Fruit fly (Drosophila melanogaster) whole organism, embryonic: ENCODE results near the gene Rad23.

ENCODE experiments used
- BEAF-32 ChIP-seq: fragments of 200-800 bp; sonication (Bioruptor generic); optimal IDR thresholded peaks from 3 replicates; lab custom pipeline; 2017; ENCODE audit warnings: missing biosample characterization, missing genetic modification characterization, mild to moderate bottlenecking, moderate library complexity, missing genetic modification reagents
- CG10267 ChIP-seq: fragments of 200-800 bp; sonication (Bioruptor generic); optimal IDR thresholded peaks from 2 replicates; lab custom pipeline; 2018; ENCODE audit warnings: missing biosample characterization, mild to moderate bottlenecking, missing genetic modification characterization, moderate library complexity
- CG10366 ChIP-seq: fragments of 200-800 bp; sonication (Bioruptor generic); IDR thresholded peaks from 2 replicates; pipeline ENCODE4 v1.3.6; 2022; ENCODE audit warnings: missing biosample characterization, missing genetic modification characterization
- CG11398 ChIP-seq: fragments of 200-800 bp; sonication (Bioruptor generic); optimal IDR thresholded peaks from 2 replicates; lab custom pipeline; 2016; ENCODE audit warnings: missing biosample characterization, missing genetic modification characterization
- CG11723 ChIP-seq: fragments of 200-800 bp; sonication (Bioruptor generic); optimal IDR thresholded peaks from 2 replicates; lab custom pipeline; 2017; ENCODE audit warnings: missing biosample characterization, mild to moderate bottlenecking, missing genetic modification characterization
- CG12155 ChIP-seq: fragments of 200-800 bp; sonication (Bioruptor generic); optimal IDR thresholded peaks from 3 replicates; lab custom pipeline; 2016; ENCODE audit warnings: missing biosample characterization, missing genetic modification characterization
- CG12659 ChIP-seq: fragments of 200-800 bp; sonication (Bioruptor generic); optimal IDR thresholded peaks from 3 replicates; lab custom pipeline; 2017; ENCODE audit warnings: mild to moderate bottlenecking, missing biosample characterization, missing genetic modification reagents, missing genetic modification characterization
- CG14710 ChIP-seq: fragments of 200-800 bp; sonication (Bioruptor generic); optimal IDR thresholded peaks from 3 replicates; lab custom pipeline; 2019; ENCODE audit warnings: missing biosample characterization, mild to moderate bottlenecking, missing genetic modification characterization, moderate library complexity
- CG17802 ChIP-seq: fragments of 200-800 bp; sonication (Bioruptor generic); optimal IDR thresholded peaks from 2 replicates; lab custom pipeline; 2018; ENCODE audit warnings: missing biosample characterization, mild to moderate bottlenecking, missing genetic modification characterization, moderate library complexity
- CG18262 ChIP-seq: fragments of 200-800 bp; optimal IDR thresholded peaks from 3 replicates; lab custom pipeline; 2019; ENCODE audit warnings: missing biosample characterization, mild to moderate bottlenecking, missing genetic modification characterization, moderate library complexity
- CG18764 ChIP-seq: fragments of 200-800 bp; sonication (Bioruptor generic); optimal IDR thresholded peaks from 3 replicates; lab custom pipeline; 2016; ENCODE audit warnings: missing biosample characterization, missing genetic modification characterization
- CG2116 ChIP-seq: fragments of 200-800 bp; sonication (Bioruptor generic); optimal IDR thresholded peaks from 3 replicates; lab custom pipeline; 2018; ENCODE audit warnings: missing biosample characterization, mild to moderate bottlenecking, missing genetic modification characterization
- CG2712 ChIP-seq: fragments of 200-800 bp; optimal IDR thresholded peaks from 3 replicates; lab custom pipeline; 2019; ENCODE audit warnings: missing biosample characterization, mild to moderate bottlenecking, missing genetic modification characterization, moderate library complexity
- CG30020 ChIP-seq: fragments of 200-800 bp; optimal IDR thresholded peaks from 2 replicates; lab custom pipeline; 2019; ENCODE audit warnings: missing biosample characterization, mild to moderate bottlenecking, missing genetic modification characterization, moderate library complexity
- CG31441 ChIP-seq: fragments of 200-800 bp; sonication (Bioruptor generic); IDR thresholded peaks from 2 replicates; pipeline ENCODE4 v1.3.6; 2022; ENCODE audit warnings: missing biosample characterization, missing genetic modification characterization
- CG33213 ChIP-seq: fragments of 200-800 bp; sonication (Bioruptor generic); optimal IDR thresholded peaks from 3 replicates; lab custom pipeline; 2016; ENCODE audit warnings: missing biosample characterization, missing genetic modification characterization
- CG4424 ChIP-seq: fragments of 200-800 bp; sonication (Bioruptor generic); optimal IDR thresholded peaks from 3 replicates; lab custom pipeline; 2016; ENCODE audit warnings: missing biosample characterization, missing genetic modification characterization
- CG6654 ChIP-seq: fragments of 200-800 bp; sonication (Bioruptor generic); optimal IDR thresholded peaks from 2 replicates; lab custom pipeline; 2017; ENCODE audit warnings: missing biosample characterization, mild to moderate bottlenecking, missing genetic modification characterization
- CG8089 ChIP-seq: fragments of 200-800 bp; sonication (Bioruptor generic); optimal IDR thresholded peaks from 3 replicates; lab custom pipeline; 2016; ENCODE audit warnings: missing biosample characterization, missing genetic modification characterization
- CoRest ChIP-seq: fragments of 200-800 bp; sonication (Bioruptor generic); optimal IDR thresholded peaks from 3 replicates; lab custom pipeline; 2018; ENCODE audit warnings: missing biosample characterization, mild to moderate bottlenecking, missing genetic modification characterization, moderate library complexity
- D19A ChIP-seq: fragments of 200-800 bp; optimal IDR thresholded peaks from 3 replicates; lab custom pipeline; 2019; ENCODE audit warnings: missing biosample characterization, mild to moderate bottlenecking, missing genetic modification characterization, moderate library complexity
- Eip74EF ChIP-seq, 2 experiments: fragments of 200-800 bp in 1 of 2; fragments of >200 bp in 1 of 2; sonication (Bioruptor generic) in 1 of 2; optimal IDR thresholded peaks; 2 replicates each; lab custom pipeline; 2017 to 2019; ENCODE audit warnings: missing biosample characterization in 2 of 2, missing genetic modification characterization in 2 of 2, mild to moderate bottlenecking in 1 of 2, moderate library complexity in 1 of 2
- Fer3 ChIP-seq: fragments of 200-800 bp; sonication (Bioruptor generic); optimal IDR thresholded peaks from 2 replicates; lab custom pipeline; 2018; ENCODE audit warnings: missing biosample characterization, mild to moderate bottlenecking, missing genetic modification characterization, moderate library complexity
- Hey ChIP-seq: fragments of 200-800 bp; sonication (Bioruptor generic); optimal IDR thresholded peaks from 3 replicates; lab custom pipeline; 2018; ENCODE audit warnings: missing biosample characterization, mild to moderate bottlenecking, missing genetic modification characterization
- MBD-R2 ChIP-seq: fragments of 200-800 bp; sonication (Bioruptor generic); IDR thresholded peaks from 2 replicates; pipeline ENCODE4 v1.3.6; 2022; ENCODE audit warnings: missing biosample characterization, missing genetic modification characterization
- MESR4 ChIP-seq: fragments of 200-800 bp; sonication (Bioruptor generic); optimal IDR thresholded peaks from 2 replicates; lab custom pipeline; 2018; ENCODE audit warnings: missing biosample characterization, mild to moderate bottlenecking, missing genetic modification characterization, moderate library complexity
- Mad ChIP-seq: fragments of 200-800 bp; sonication (Bioruptor generic); optimal IDR thresholded peaks from 2 replicates; lab custom pipeline; 2016; ENCODE audit warnings: missing biosample characterization, missing genetic modification characterization
- Med ChIP-seq: fragments of 200-800 bp; sonication (Bioruptor generic); peaks from one replicate; lab custom pipeline; 2016; ENCODE audit warnings: missing biosample characterization, missing genetic modification characterization, mild to moderate bottlenecking, inconsistent platforms, moderate library complexity
- NC2β ChIP-seq: fragments of 200-800 bp; sonication (Bioruptor generic); optimal IDR thresholded peaks from 2 replicates; lab custom pipeline; 2016; ENCODE audit warnings: missing biosample characterization, missing genetic modification characterization
- Pdp1 ChIP-seq, 2 experiments: fragments of 200-800 bp; sonication (Bioruptor generic); optimal IDR thresholded peaks; 3 replicates each; lab custom pipeline; 2016; ENCODE audit warnings: missing biosample characterization in 2 of 2, missing genetic modification characterization in 2 of 2, mild to moderate bottlenecking in 1 of 2, moderate library complexity in 1 of 2
- Spps ChIP-seq: fragments of 200-800 bp; sonication (Bioruptor generic); optimal IDR thresholded peaks from 2 replicates; lab custom pipeline; 2018; ENCODE audit warnings: missing biosample characterization, mild to moderate bottlenecking, missing genetic modification characterization
- Sry-δ ChIP-seq: fragments of 200-800 bp; sonication (Bioruptor generic); optimal IDR thresholded peaks from 2 replicates; lab custom pipeline; 2016; ENCODE audit warnings: missing biosample characterization, missing genetic modification characterization
- cg ChIP-seq: fragments of 200-800 bp; sonication (Bioruptor generic); optimal IDR thresholded peaks from 3 replicates; lab custom pipeline; 2019; ENCODE audit warnings: missing biosample characterization, mild to moderate bottlenecking, missing genetic modification characterization, moderate library complexity
- dimm ChIP-seq: fragments of 200-800 bp; sonication (Bioruptor generic); IDR thresholded peaks from 2 replicates; pipeline ENCODE4 v1.3.6; 2022; ENCODE audit warnings: missing biosample characterization, missing genetic modification characterization
- dmrt11E ChIP-seq: fragments of 200-800 bp; sonication (Bioruptor generic); optimal IDR thresholded peaks from 3 replicates; lab custom pipeline; 2018; ENCODE audit warnings: missing biosample characterization, mild to moderate bottlenecking, missing genetic modification characterization, moderate library complexity
- ewg ChIP-seq: fragments of 200-800 bp; sonication (Bioruptor generic); optimal IDR thresholded peaks from 3 replicates; lab custom pipeline; 2017; ENCODE audit warnings: mild to moderate bottlenecking, missing biosample characterization, missing genetic modification reagents, missing genetic modification characterization
- fd3F ChIP-seq: fragments of 200-800 bp; sonication (Bioruptor generic); optimal IDR thresholded peaks from 2 replicates; lab custom pipeline; 2018; ENCODE audit warnings: missing biosample characterization, mild to moderate bottlenecking, missing genetic modification characterization, moderate library complexity
- ftz-f1 ChIP-seq: fragments of 200-800 bp; sonication (Bioruptor generic); optimal IDR thresholded peaks from 2 replicates; lab custom pipeline; 2016; ENCODE audit warnings: missing biosample characterization, missing genetic modification characterization
- gem ChIP-seq: fragments of 200-800 bp; sonication (Bioruptor generic); optimal IDR thresholded peaks from 2 replicates; lab custom pipeline; 2019; ENCODE audit warnings: missing biosample characterization, mild to moderate bottlenecking, missing genetic modification characterization, moderate library complexity
- gfzf ChIP-seq: fragments of 200-800 bp; sonication (Bioruptor generic); optimal IDR thresholded peaks from 2 replicates; lab custom pipeline; 2016; ENCODE audit warnings: missing biosample characterization, mild to moderate bottlenecking, missing genetic modification characterization, moderate library complexity
- jumu ChIP-seq: fragments of 200-800 bp; sonication (Bioruptor generic); optimal IDR thresholded peaks from 3 replicates; lab custom pipeline; 2016; ENCODE audit warnings: missing biosample characterization, missing genetic modification characterization
- kay ChIP-seq: fragments of 200-800 bp; sonication (Bioruptor generic); optimal IDR thresholded peaks from 2 replicates; lab custom pipeline; 2016; ENCODE audit warnings: missing biosample characterization, missing genetic modification characterization
- nmo ChIP-seq: fragments of 200-800 bp; sonication (Bioruptor generic); optimal IDR thresholded peaks from 2 replicates; lab custom pipeline; 2018; ENCODE audit warnings: missing biosample characterization, mild to moderate bottlenecking, missing genetic modification characterization, moderate library complexity
- pfk ChIP-seq: fragments of 200-800 bp; sonication (Bioruptor generic); optimal IDR thresholded peaks from 2 replicates; lab custom pipeline; 2018; ENCODE audit warnings: missing biosample characterization, mild to moderate bottlenecking, missing genetic modification characterization, moderate library complexity
- pzg ChIP-seq: fragments of 200-800 bp; sonication (Bioruptor generic); optimal IDR thresholded peaks from 3 replicates; lab custom pipeline; 2018; ENCODE audit warnings: missing biosample characterization, mild to moderate bottlenecking, missing genetic modification characterization, moderate library complexity
- sens ChIP-seq: fragments of 200-800 bp; sonication (Bioruptor generic); peaks from one replicate; lab custom pipeline; 2016; ENCODE audit warnings: missing biosample characterization, missing genetic modification characterization
- ssp ChIP-seq: fragments of 200-800 bp; sonication (Bioruptor generic); IDR thresholded peaks from 2 replicates; pipeline ENCODE4 v1.3.6; 2022; ENCODE audit warnings: missing biosample characterization, missing genetic modification characterization
- stwl ChIP-seq: fragments of 200-800 bp; sonication (Bioruptor generic); optimal IDR thresholded peaks from 3 replicates; lab custom pipeline; 2018; ENCODE audit warnings: missing biosample characterization, mild to moderate bottlenecking, missing genetic modification characterization, moderate library complexity
- trh ChIP-seq: fragments of 200-800 bp; sonication (Bioruptor generic); optimal IDR thresholded peaks from 2 replicates; lab custom pipeline; 2016; ENCODE audit warnings: missing biosample characterization, missing genetic modification characterization
- ttk ChIP-seq: fragments of 200-800 bp; sonication (Bioruptor generic); IDR thresholded peaks from 2 replicates; pipeline ENCODE4 v2.1.2; 2022; ENCODE audit warnings: missing biosample characterization, missing genetic modification characterization

Rad23 gene

dm6 chr4:307931-308330 lies at the start of gene Rad23 (continued):
- TF ChIP-seq gem (peak; percentile 52), CG10267 (tag; lab: Kevin White, UChicago) (peak; percentile 32), nmo (GFP tag; lab: Kevin White, UChicago) (peak; percentile 63), CG11723 (GFP tag; lab: Kevin White, UChicago) (peak; percentile 92), BEAF-32 (GFP tag; lab: Kevin White, UChicago) (peak; percentile 51), pzg (peak; percentile 84), CG4424 (peak; percentile 8), ssp (GFP tag; lab: Robert Waterston, UW) (peak; percentile 99), CG6654 (GFP tag; lab: Kevin White, UChicago) (no peak), CG2712 (tag; lab: Kevin White, UChicago) (peak; percentile 58), kay (GFP tag; lab: Kevin White, UChicago) (peak; percentile 71), Eip74EF (GFP tag; optimal IDR thresholded peaks at IDR 0.05; lab: Kevin White, UChicago) (peak; percentile 7 to 51), CG18764 (peak; percentile 22), Fer3 (tag; lab: Kevin White, UChicago) (peak; percentile 30), stwl (tag; lab: Kevin White, UChicago) (peak; percentile 37), ewg (GFP tag; lab: Kevin White, UChicago) (peak; percentile 27), Sry-δ (GFP tag; lab: Kevin White, UChicago) (peak; percentile 54), CG31441 (GFP tag; lab: Robert Waterston, UW) (peak; percentile 42; the same call in 1 of the 2 replicates), trh (GFP tag; lab: Kevin White, UChicago) (no peak), gfzf (peak; percentile 80), Hey (tag; lab: Kevin White, UChicago) (no peak), Pdp1 (GFP tag; optimal IDR thresholded peaks at IDR 0.05; lab: Kevin White, UChicago) (peak in 1 of 2 experiments; percentile 16), Spps (tag; lab: Kevin White, UChicago) (peak; percentile 16), pfk (GFP tag; lab: Kevin White, UChicago) (peak; percentile 74), CG2116 (GFP tag; lab: Kevin White, UChicago) (peak; percentile 19), ftz-f1 (GFP tag; lab: Kevin White, UChicago) (no peak), dimm (no peak), Mad (GFP tag; lab: Kevin White, UChicago) (no peak), dmrt11E (peak; percentile 39), CG17802 (tag; lab: Kevin White, UChicago) (peak; percentile 98), CG8089 (GFP tag; lab: Kevin White, UChicago) (peak; percentile 42), cg (peak; percentile 71), CG14710 (tag; lab: Kevin White, UChicago) (peak; percentile 61), NC2β (GFP tag; lab: Kevin White, UChicago) (peak; percentile 7), D19A (peak; percentile 49), fd3F (GFP tag; lab: Kevin White, UChicago) (no peak), CoRest (tag; lab: Kevin White, UChicago) (peak; percentile 58), CG12155 (GFP tag; lab: Kevin White, UChicago) (peak; percentile 16), CG30020 (tag; lab: Kevin White, UChicago) (peak; percentile 99), MBD-R2 (no peak; the same call in 1 of the 2 replicates), CG10366 (no peak), CG33213 (GFP tag; lab: Kevin White, UChicago) (peak; percentile 50), MESR4 (GFP tag; lab: Kevin White, UChicago) (peak; percentile 90), CG11398 (GFP tag; lab: Kevin White, UChicago) (no peak), Med (peak; percentile 55), CG18262 (tag; lab: Kevin White, UChicago) (peak; percentile 12), CG12659 (GFP tag; lab: Kevin White, UChicago) (peak; percentile 75), ttk (no peak), jumu (no peak), sens (peak; percentile 77)
